Worm (Caenorhabditis elegans): ENCODE results near the gene ZK287.4.
A peak's percentile ranks its signal among the peaks of the same experiment; 100 is the strongest.

ZK287.4 gene

ce11 chrV:9664620-9665019, 20.8 kb downstream of the ZK287.4 start:
- peak; percentile 21 for TF ChIP-seq ZK185.1 (tag; optimal IDR thresholded peaks at IDR 0.05; ENCODE audit: poor library complexity, severe bottlenecking)
- TF ChIP-seq K12H6.12 (tag; optimal IDR thresholded peaks at IDR 0.05) = peak; percentile 5
- 0 out of 2 replicates have a peak, but pooled peaks have one; percentile 28 for TF ChIP-seq Y56A3A.18 (GFP tag; IDR thresholded peaks at IDR 0.05)
- no peak for TF ChIP-seq lsl-1 (GFP tag; optimal IDR thresholded peaks at IDR 0.05)

ce11 chrV:9663948-9664347, 21.5 kb downstream of the ZK287.4 start:
- TF ChIP-seq F39B2.1 (GFP tag; IDR thresholded peaks at IDR 0.05) (no peak), F57A8.1 (GFP tag; optimal IDR thresholded peaks at IDR 0.05) (no peak), K12H6.12 (tag; optimal IDR thresholded peaks at IDR 0.05) (no peak), attf-5 (GFP tag; optimal IDR thresholded peaks at IDR 0.05) (no peak), akir-1 (GFP tag; optimal IDR thresholded peaks at IDR 0.05) (no peak), gei-17 (GFP tag; optimal IDR thresholded peaks at IDR 0.05) (no peak)

ce11 chrV:9661514-9661913, 23.9 kb downstream of the ZK287.4 start, which contains the start of gene pitr-4:
Gene pitr-4, minus strand, starts transcription at chrV:9661614.
- TF ChIP-seq ekl-4 (GFP tag; IDR thresholded peaks at IDR 0.05) = no peak
- TF ChIP-seq Y67H2A.10 (GFP tag; conservative IDR thresholded peaks at IDR 0.05) = no peak
- no peak for TF ChIP-seq nhr-90 (tag; optimal IDR thresholded peaks at IDR 0.05)
- TF ChIP-seq lin-26 (GFP tag; IDR thresholded peaks at IDR 0.05) = no peak
- no peak for TF ChIP-seq dpff-1 (tag; optimal IDR thresholded peaks at IDR 0.05)
- no peak for TF ChIP-seq ZK185.1 (tag; optimal IDR thresholded peaks at IDR 0.05; ENCODE audit: poor library complexity, severe bottlenecking)
- no peak for TF ChIP-seq B0336.3 (GFP tag; IDR thresholded peaks at IDR 0.05)
- no peak for TF ChIP-seq fkh-3 (tag; optimal IDR thresholded peaks at IDR 0.05)
- TF ChIP-seq madf-10 (tag; optimal IDR thresholded peaks at IDR 0.05) = no peak
- no peak for TF ChIP-seq egl-18 (GFP tag; IDR thresholded peaks at IDR 0.05)
- TF ChIP-seq mel-28 (tag; optimal IDR thresholded peaks at IDR 0.05; ENCODE audit: borderline replicate concordance) = no peak

ce11 chrV:9654154-9654805, 31.2 kb downstream of the ZK287.4 start, which contains the start of gene cyp-29A4:
Gene cyp-29A4, plus strand, starts transcription at chrV:9654755.
- TF ChIP-seq nhr-27 (tag; optimal IDR thresholded peaks at IDR 0.05) (no peak), aptf-3 (GFP tag; IDR thresholded peaks at IDR 0.05) (no peak), hmg-20 (GFP tag; IDR thresholded peaks at IDR 0.05) (no peak), ceh-100 (GFP tag; IDR thresholded peaks at IDR 0.05) (no peak), tlf-1 (GFP tag; optimal IDR thresholded peaks at IDR 0.05) (no peak), snpc-4 (GFP tag; optimal IDR thresholded peaks at IDR 0.05) (no peak), snpc-4 (tag; optimal IDR thresholded peaks at IDR 0.05) (no peak), F55B11.4 (tag; optimal IDR thresholded peaks at IDR 0.05; ENCODE audit: borderline replicate concordance, insufficient read depth) (no peak), K11D2.4 (GFP tag; IDR thresholded peaks at IDR 0.05) (no peak), ZK185.1 (tag; optimal IDR thresholded peaks at IDR 0.05; ENCODE audit: poor library complexity, severe bottlenecking) (no peak), ceh-58 (GFP tag; IDR thresholded peaks at IDR 0.05) (no peak), F37B4.10 (GFP tag; IDR thresholded peaks at IDR 0.05) (no peak), Y67H2A.10 (GFP tag; conservative IDR thresholded peaks at IDR 0.05) (no peak), sdz-38 (tag; optimal IDR thresholded peaks at IDR 0.05) (no peak), nhr-80 (tag; optimal IDR thresholded peaks at IDR 0.05) (no peak), F22D6.2 (tag; optimal IDR thresholded peaks at IDR 0.05) (no peak), lsy-27 (tag; optimal IDR thresholded peaks at IDR 0.05; ENCODE audit: borderline replicate concordance, insufficient read depth) (no peak), Y53G8AR.9 (GFP tag; conservative IDR thresholded peaks at IDR 0.05) (no peak), repo-1 (tag; optimal IDR thresholded peaks at IDR 0.05) (no peak)

Data from whole organism, young adult.